Fruit fly (Drosophila melanogaster) whole organism, embryonic: Measurements from ENCODE around the gene CG10132.

Experiments
- CG10462 ChIP-seq: fragments of 200-800 bp; sonication (Bioruptor generic); optimal IDR thresholded peaks from 2 replicates; lab custom pipeline; 2016; ENCODE audit warnings: missing biosample characterization, missing genetic modification characterization
- CG12155 ChIP-seq: fragments of 200-800 bp; sonication (Bioruptor generic); optimal IDR thresholded peaks from 3 replicates; lab custom pipeline; 2016; ENCODE audit warnings: missing biosample characterization, missing genetic modification characterization
- CG12769 ChIP-seq: fragments of 200-800 bp; sonication (Bioruptor generic); optimal IDR thresholded peaks from 2 replicates; lab custom pipeline; 2019; ENCODE audit warnings: missing biosample characterization, mild to moderate bottlenecking, missing genetic modification characterization, moderate library complexity
- CG13775 ChIP-seq: fragments of 200-800 bp; sonication (Bioruptor generic); optimal IDR thresholded peaks from 3 replicates; lab custom pipeline; 2017; ENCODE audit warnings: missing biosample characterization, mild to moderate bottlenecking, missing genetic modification characterization
- CG14965 ChIP-seq: fragments of 200-800 bp; sonication (Bioruptor generic); optimal IDR thresholded peaks from 2 replicates; lab custom pipeline; 2016; ENCODE audit warnings: missing biosample characterization, missing genetic modification characterization, borderline replicate concordance
- CG18599 ChIP-seq: fragments of 200-800 bp; sonication (Bioruptor generic); optimal IDR thresholded peaks from 3 replicates; lab custom pipeline; 2017; ENCODE audit warnings: missing biosample characterization, missing genetic modification characterization, mild to moderate bottlenecking, moderate library complexity, missing genetic modification reagents
- CG2120 ChIP-seq: fragments of 200-800 bp; sonication (Bioruptor generic); optimal IDR thresholded peaks from 3 replicates; lab custom pipeline; 2016; ENCODE audit warnings: missing biosample characterization, missing genetic modification characterization
- CG30431 ChIP-seq: fragments of 200-800 bp; sonication (Bioruptor generic); optimal IDR thresholded peaks from 2 replicates; lab custom pipeline; 2017; ENCODE audit warnings: missing biosample characterization, missing genetic modification characterization
- CG33213 ChIP-seq: fragments of 200-800 bp; sonication (Bioruptor generic); optimal IDR thresholded peaks from 3 replicates; lab custom pipeline; 2016; ENCODE audit warnings: missing biosample characterization, missing genetic modification characterization
- CG33557 ChIP-seq: fragments of 200-800 bp; sonication (Bioruptor generic); optimal IDR thresholded peaks from 2 replicates; lab custom pipeline; 2019; ENCODE audit warnings: missing biosample characterization, mild to moderate bottlenecking, missing genetic modification characterization, moderate library complexity
- CG43689 ChIP-seq: fragments of 200-800 bp; sonication (Bioruptor generic); IDR thresholded peaks from 2 replicates; pipeline ENCODE4 v1.3.6; 2022; ENCODE audit warnings: missing biosample characterization, missing genetic modification characterization
- CG4854 ChIP-seq: fragments of 200-800 bp; sonication (Bioruptor generic); optimal IDR thresholded peaks from 2 replicates; lab custom pipeline; 2016; ENCODE audit warnings: missing biosample characterization, missing genetic modification characterization, inconsistent platforms
- CG6175 ChIP-seq: fragments of 200-800 bp; sonication (Bioruptor generic); IDR thresholded peaks from 3 replicates; pipeline ENCODE4 v1.3.6; 2022; ENCODE audit warnings: missing biosample characterization, missing genetic modification characterization
- CG6654 ChIP-seq: fragments of 200-800 bp; sonication (Bioruptor generic); optimal IDR thresholded peaks from 2 replicates; lab custom pipeline; 2017; ENCODE audit warnings: missing biosample characterization, mild to moderate bottlenecking, missing genetic modification characterization
- CG7271 ChIP-seq: fragments of 200-800 bp; sonication (Bioruptor generic); optimal IDR thresholded peaks from 2 replicates; lab custom pipeline; 2018; ENCODE audit warnings: missing biosample characterization, mild to moderate bottlenecking, missing genetic modification characterization, moderate library complexity
- CG7963 ChIP-seq: fragments of 200-800 bp; sonication (Bioruptor generic); IDR thresholded peaks from 3 replicates; pipeline ENCODE4 v1.3.6; 2022; ENCODE audit warnings: missing biosample characterization, missing genetic modification characterization; ENCODE audit not compliant: partially characterized antibody
- CTCF ChIP-seq: fragments of 200-800 bp; sonication (Bioruptor generic); optimal IDR thresholded peaks from 2 replicates; lab custom pipeline; 2017; ENCODE audit warnings: missing biosample characterization, mild to moderate bottlenecking, missing genetic modification characterization, moderate library complexity
- CoRest ChIP-seq: fragments of 200-800 bp; sonication (Bioruptor generic); optimal IDR thresholded peaks from 3 replicates; lab custom pipeline; 2018; ENCODE audit warnings: missing biosample characterization, mild to moderate bottlenecking, missing genetic modification characterization, moderate library complexity
- ERR ChIP-seq: fragments of 200-800 bp; sonication (Bioruptor generic); optimal IDR thresholded peaks from 2 replicates; lab custom pipeline; 2016; ENCODE audit warnings: missing biosample characterization, missing genetic modification characterization
- Elba2 ChIP-seq: fragments of 200-800 bp; sonication (Bioruptor generic); optimal IDR thresholded peaks from 3 replicates; lab custom pipeline; 2016; ENCODE audit warnings: missing biosample characterization, missing genetic modification characterization
- Fer3 ChIP-seq: fragments of 200-800 bp; sonication (Bioruptor generic); optimal IDR thresholded peaks from 2 replicates; lab custom pipeline; 2018; ENCODE audit warnings: missing biosample characterization, mild to moderate bottlenecking, missing genetic modification characterization, moderate library complexity
- HLH3B ChIP-seq: fragments of 200-800 bp; sonication (Bioruptor generic); IDR thresholded peaks from 2 replicates; pipeline ENCODE4 v1.3.6; 2022; ENCODE audit warnings: missing biosample characterization, missing genetic modification characterization
- HLHmδ ChIP-seq: fragments of 200-800 bp; sonication (Bioruptor generic); optimal IDR thresholded peaks from 2 replicates; lab custom pipeline; 2018; ENCODE audit warnings: missing biosample characterization, mild to moderate bottlenecking, missing genetic modification characterization, moderate library complexity
- Hr39 ChIP-seq: fragments of >200 bp; optimal IDR thresholded peaks from 2 replicates; lab custom pipeline; 2017
- Lpt ChIP-seq: fragments of >200 bp; optimal IDR thresholded peaks from 2 replicates; lab custom pipeline; 2018; ENCODE audit warnings: missing biosample characterization, missing genetic modification characterization
- MESR4 ChIP-seq: fragments of 200-800 bp; sonication (Bioruptor generic); optimal IDR thresholded peaks from 2 replicates; lab custom pipeline; 2018; ENCODE audit warnings: missing biosample characterization, mild to moderate bottlenecking, missing genetic modification characterization, moderate library complexity
- Max ChIP-seq: fragments of 200-800 bp; sonication (Bioruptor generic); optimal IDR thresholded peaks from 2 replicates; lab custom pipeline; 2016; ENCODE audit warnings: missing biosample characterization, mild to moderate bottlenecking, missing genetic modification characterization
- NC2β ChIP-seq: fragments of 200-800 bp; sonication (Bioruptor generic); optimal IDR thresholded peaks from 2 replicates; lab custom pipeline; 2016; ENCODE audit warnings: missing biosample characterization, missing genetic modification characterization
- Opbp ChIP-seq: fragments of 200-800 bp; sonication (Bioruptor generic); IDR thresholded peaks from 3 replicates; pipeline ENCODE4 v1.3.6; 2022; ENCODE audit warnings: missing biosample characterization, missing genetic modification characterization; ENCODE audit not compliant: partially characterized antibody
- Rx ChIP-seq: fragments of 200-800 bp; sonication (Bioruptor generic); IDR thresholded peaks from 2 replicates; pipeline ENCODE4 v1.3.6; 2022; ENCODE audit warnings: missing biosample characterization, missing genetic modification characterization
- Sox102F ChIP-seq: fragments of 200-800 bp; sonication (Bioruptor generic); optimal IDR thresholded peaks from 2 replicates; lab custom pipeline; 2018; ENCODE audit warnings: missing biosample characterization, mild to moderate bottlenecking, missing genetic modification characterization, moderate library complexity
- Spps ChIP-seq: fragments of 200-800 bp; sonication (Bioruptor generic); optimal IDR thresholded peaks from 2 replicates; lab custom pipeline; 2018; ENCODE audit warnings: missing biosample characterization, mild to moderate bottlenecking, missing genetic modification characterization
- Ssrp ChIP-seq: fragments of 200-800 bp; sonication (Bioruptor generic); optimal IDR thresholded peaks from 2 replicates; lab custom pipeline; 2018; ENCODE audit warnings: missing biosample characterization, mild to moderate bottlenecking, missing genetic modification characterization, moderate library complexity
- Trl ChIP-seq, 3 experiments: fragments of >200 bp in 2 of 3; fragments of 200-800 bp in 1 of 3; sonication (Bioruptor generic) in 1 of 3; optimal IDR thresholded peaks; 2 replicates in 1 of 3; 3 replicates in 2 of 3; lab custom pipeline; 2016 to 2017; ENCODE audit warnings: missing biosample characterization in 1 of 3, missing genetic modification characterization in 1 of 3
- bowl ChIP-seq: fragments of 200-800 bp; sonication (Bioruptor generic); IDR thresholded peaks from 2 replicates; pipeline ENCODE4 v1.3.6; 2022; ENCODE audit warnings: missing biosample characterization, missing genetic modification characterization
- dan ChIP-seq: fragments of 200-800 bp; sonication (Bioruptor generic); IDR thresholded peaks from 2 replicates; pipeline ENCODE4 v1.3.6; 2022; ENCODE audit warnings: missing biosample characterization, missing genetic modification characterization
- en ChIP-seq: fragments of 200-800 bp; sonication (Bioruptor generic); optimal IDR thresholded peaks from 2 replicates; lab custom pipeline; 2016; ENCODE audit warnings: missing biosample characterization, missing genetic modification characterization
- ewg ChIP-seq: fragments of 200-800 bp; sonication (Bioruptor generic); optimal IDR thresholded peaks from 3 replicates; lab custom pipeline; 2017; ENCODE audit warnings: mild to moderate bottlenecking, missing biosample characterization, missing genetic modification reagents, missing genetic modification characterization
- fd3F ChIP-seq: fragments of 200-800 bp; sonication (Bioruptor generic); optimal IDR thresholded peaks from 2 replicates; lab custom pipeline; 2018; ENCODE audit warnings: missing biosample characterization, mild to moderate bottlenecking, missing genetic modification characterization, moderate library complexity
- ham ChIP-seq: fragments of 200-800 bp; sonication (Bioruptor generic); IDR thresholded peaks from 2 replicates; pipeline ENCODE4 v1.3.6; 2022; ENCODE audit warnings: missing biosample characterization, missing genetic modification characterization
- hb ChIP-seq: fragments of 200-800 bp; sonication (Bioruptor generic); IDR thresholded peaks from 3 replicates; pipeline ENCODE4 v1.3.6; 2022; ENCODE audit warnings: missing biosample characterization, missing genetic modification characterization; ENCODE audit not compliant: partially characterized antibody
- jumu ChIP-seq: fragments of 200-800 bp; sonication (Bioruptor generic); optimal IDR thresholded peaks from 3 replicates; lab custom pipeline; 2016; ENCODE audit warnings: missing biosample characterization, missing genetic modification characterization
- knrl ChIP-seq: fragments of 200-800 bp; sonication (Bioruptor generic); IDR thresholded peaks from 3 replicates; pipeline ENCODE4 v1.3.6; 2022; ENCODE audit warnings: missing biosample characterization, missing genetic modification characterization; ENCODE audit not compliant: partially characterized antibody
- lilli ChIP-seq: fragments of 200-800 bp; sonication (Bioruptor generic); optimal IDR thresholded peaks from 3 replicates; lab custom pipeline; 2016; ENCODE audit warnings: missing biosample characterization, missing genetic modification characterization
- mld ChIP-seq: fragments of 200-800 bp; sonication (Bioruptor generic); IDR thresholded peaks from 3 replicates; pipeline ENCODE4 v1.3.6; 2022; ENCODE audit warnings: missing biosample characterization, missing genetic modification characterization; ENCODE audit not compliant: partially characterized antibody
- phol ChIP-seq: fragments of 200-800 bp; sonication (Bioruptor generic); optimal IDR thresholded peaks from 3 replicates; lab custom pipeline; 2018; ENCODE audit warnings: missing biosample characterization, mild to moderate bottlenecking, missing genetic modification characterization, moderate library complexity
- so ChIP-seq: fragments of 200-800 bp; sonication (Bioruptor generic); IDR thresholded peaks from 3 replicates; pipeline ENCODE4 v1.3.6; 2022; ENCODE audit warnings: missing biosample characterization, missing genetic modification characterization
- sqz ChIP-seq: fragments of 200-800 bp; sonication (Bioruptor generic); optimal IDR thresholded peaks from 3 replicates; lab custom pipeline; 2018; ENCODE audit warnings: missing biosample characterization, mild to moderate bottlenecking, missing genetic modification characterization
- sr ChIP-seq: fragments of 200-800 bp; sonication (Bioruptor generic); IDR thresholded peaks from 3 replicates; pipeline ENCODE4 v1.3.6; 2022; ENCODE audit warnings: missing biosample characterization, missing genetic modification characterization
- twi ChIP-seq: fragments of 200-800 bp; optimal IDR thresholded peaks from 2 replicates; lab custom pipeline; 2019; ENCODE audit warnings: missing biosample characterization, mild to moderate bottlenecking, missing genetic modification characterization, moderate library complexity
- zfh1 ChIP-seq: fragments of 200-800 bp; sonication (Bioruptor generic); IDR thresholded peaks from 3 replicates; pipeline ENCODE4 v1.3.6; 2022; ENCODE audit warnings: missing biosample characterization, missing genetic modification characterization

Gene CG10132

DNA sequence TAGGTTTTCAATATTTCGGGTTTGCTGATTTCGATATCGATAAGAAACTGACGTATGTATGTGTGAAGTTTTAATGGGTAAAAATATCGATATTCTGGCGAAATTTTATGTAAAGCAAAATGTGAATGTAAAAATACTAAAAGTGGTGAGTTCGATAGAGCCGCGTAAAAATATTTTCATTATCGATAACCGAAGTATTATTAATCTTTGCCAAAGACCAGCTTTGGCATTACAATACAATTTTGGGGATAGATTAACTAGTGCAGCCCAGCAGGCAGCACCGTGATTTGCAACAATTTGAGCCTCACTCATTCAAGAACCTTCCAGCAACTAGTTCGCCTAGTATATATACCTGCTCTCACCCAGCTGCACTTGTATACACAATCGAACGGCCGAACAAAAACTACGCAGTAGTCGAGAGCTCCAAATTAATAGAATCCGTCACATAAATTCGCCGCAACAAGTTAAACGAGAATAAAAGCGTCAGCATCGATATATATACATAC lies 23.7 kb downstream of the CG10132 start (continued):
- TF ChIP-seq CG7271 (tag; lab: Kevin White, UChicago) (no peak), sr (GFP tag; lab: Robert Waterston, UW) (no peak), CG2120 (GFP tag; lab: Kevin White, UChicago) (no peak), dan (GFP tag; lab: Robert Waterston, UW) (no peak), Ssrp (tag; lab: Kevin White, UChicago) (no peak), CG12769 (tag; lab: Kevin White, UChicago) (peak; percentile 33), MESR4 (GFP tag; lab: Kevin White, UChicago) (peak; percentile 82), so (GFP tag; lab: Robert Waterston, UW) (no peak), CTCF (GFP tag; lab: Kevin White, UChicago) (no peak), CG6654 (GFP tag; lab: Kevin White, UChicago) (no peak), CG43689 (GFP tag; lab: Robert Waterston, UW) (no peak), Sox102F (GFP tag; lab: Kevin White, UChicago) (no peak), CG30431 (GFP tag; lab: Kevin White, UChicago) (no peak), fd3F (GFP tag; lab: Kevin White, UChicago) (no peak), CG18599 (no peak), Hr39 (no peak), CG33557 (GFP tag; lab: Kevin White, UChicago) (no peak), twi (tag; lab: Kevin White, UChicago) (no peak), CG6175 (no peak), NC2β (GFP tag; lab: Kevin White, UChicago) (no peak), hb (GFP tag; lab: Robert Waterston, UW) (peak; percentile 82; the same call in 1 of the 3 replicates), ham (GFP tag; lab: Robert Waterston, UW) (no peak), sqz (GFP tag; lab: Kevin White, UChicago) (no peak), mld (GFP tag; lab: Robert Waterston, UW) (peak; percentile 84), CG14965 (GFP tag; lab: Kevin White, UChicago) (no peak), bowl (GFP tag; lab: Robert Waterston, UW) (no peak), CoRest (tag; lab: Kevin White, UChicago) (peak; percentile 34), jumu (GFP tag; lab: Kevin White, UChicago) (no peak), CG7963 (GFP tag; lab: Robert Waterston, UW) (peak; percentile 90), Fer3 (tag; lab: Kevin White, UChicago) (no peak), knrl (peak; percentile 77), Max (no peak), Elba2 (GFP tag; lab: Kevin White, UChicago) (no peak), zfh1 (no peak), Opbp (GFP tag; lab: Robert Waterston, UW) (peak; percentile 83; the same call in 2 of the 3 replicates), Rx (GFP tag; lab: Robert Waterston, UW) (no peak), Lpt (GFP tag; lab: Kevin White, UChicago) (no peak), ewg (GFP tag; lab: Kevin White, UChicago) (no peak), HLH3B (GFP tag; lab: Robert Waterston, UW) (no peak), phol (peak; percentile 27), CG33213 (GFP tag; lab: Kevin White, UChicago) (peak; percentile 19), CG4854 (GFP tag; lab: Kevin White, UChicago) (no peak), Trl (optimal IDR thresholded peaks at IDR 0.05; lab: Kevin White, UChicago) (no peak), Trl (GFP tag; optimal IDR thresholded peaks at IDR 0.05; lab: Kevin White, UChicago) (no peak), CG10462 (GFP tag; lab: Kevin White, UChicago) (no peak), lilli (GFP tag; lab: Kevin White, UChicago) (no peak), HLHmδ (GFP tag; lab: Kevin White, UChicago) (no peak), CG12155 (no peak), CG13775 (GFP tag; lab: Kevin White, UChicago) (no peak), en (no peak), ERR (GFP tag; lab: Kevin White, UChicago) (no peak), Spps (tag; lab: Kevin White, UChicago) (no peak)
